Fruit fly (Drosophila melanogaster): ENCODE data around the gene atms.
A peak's percentile ranks its signal among the peaks of the same experiment; 100 is the strongest.

The atms gene

DNA sequence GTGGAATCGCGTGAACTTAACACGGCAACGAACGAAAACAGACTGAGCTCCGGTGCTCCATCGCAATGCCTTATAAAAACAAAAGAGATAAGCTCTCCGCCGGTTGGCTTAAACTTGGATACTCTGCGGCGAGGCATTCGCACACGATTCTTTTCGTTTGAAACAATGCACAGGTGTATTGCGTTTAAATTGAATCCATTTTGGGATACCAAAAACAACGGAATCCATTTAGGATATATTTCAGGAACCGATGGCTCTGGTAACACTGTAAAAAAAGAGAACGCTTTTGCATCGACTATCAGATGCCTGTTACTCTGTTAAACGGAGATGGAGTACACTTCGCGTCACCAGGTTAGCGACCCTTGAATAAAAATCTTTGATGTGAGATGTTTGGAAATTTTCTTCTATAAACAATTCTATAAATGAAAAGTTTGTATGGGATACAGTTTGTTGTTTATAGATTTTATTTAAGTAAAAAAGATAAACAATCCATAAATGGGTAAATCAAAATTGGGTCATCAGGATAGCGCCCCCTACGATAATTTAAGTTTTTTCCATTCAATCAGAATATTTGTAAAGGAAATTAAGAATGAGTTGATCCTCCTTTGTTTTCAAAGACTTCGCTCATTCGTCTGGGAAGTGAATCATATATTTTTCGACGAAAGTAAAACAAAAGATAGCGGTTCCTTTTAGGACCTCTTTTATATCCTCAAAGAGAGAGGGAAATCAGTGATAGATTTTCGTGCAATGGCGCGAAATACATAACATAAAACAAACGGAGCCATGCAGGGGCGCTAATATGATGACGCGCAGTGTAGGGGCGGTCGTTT is 17.8 kb upstream of the atms start, which contains the start of gene Nep2 (continued):
- TF ChIP-seq tx (GFP tag; optimal IDR thresholded peaks at IDR 0.05), result no peak
- TF ChIP-seq jing (GFP tag; optimal IDR thresholded peaks at IDR 0.05), result no peak
- no peak for TF ChIP-seq CG10274 (GFP tag; optimal IDR thresholded peaks at IDR 0.05)
- no peak for TF ChIP-seq Eip74EF (GFP tag; optimal IDR thresholded peaks at IDR 0.05)
- no peak for TF ChIP-seq mam (GFP tag; optimal IDR thresholded peaks at IDR 0.05)
- no peak for TF ChIP-seq br (optimal IDR thresholded peaks at IDR 0.05)
- TF ChIP-seq HLH54F (GFP tag; optimal IDR thresholded peaks at IDR 0.05), result peak; percentile 14
- TF ChIP-seq en (GFP tag; optimal IDR thresholded peaks at IDR 0.05), result no peak
- no peak for TF ChIP-seq CG15269 (tag; optimal IDR thresholded peaks at IDR 0.05)
- TF ChIP-seq CG17361 (GFP tag; IDR thresholded peaks at IDR 0.05), result peak; percentile 77
- no peak for TF ChIP-seq CG3065 (GFP tag; optimal IDR thresholded peaks at IDR 0.05)
- TF ChIP-seq unpg (GFP tag; optimal IDR thresholded peaks at IDR 0.05), result no peak
- no peak for TF ChIP-seq CG3407 (GFP tag; optimal IDR thresholded peaks at IDR 0.05)
- peak; percentile 16 for TF ChIP-seq grau (tag; optimal IDR thresholded peaks at IDR 0.05)
- no peak for TF ChIP-seq gsb (GFP tag; IDR thresholded peaks at IDR 0.05)
- no peak for TF ChIP-seq BEAF-32 (GFP tag; optimal IDR thresholded peaks at IDR 0.05)
- no peak for TF ChIP-seq CG4328 (GFP tag; optimal IDR thresholded peaks at IDR 0.05)
- TF ChIP-seq Stat92E (GFP tag; optimal IDR thresholded peaks at IDR 0.05), result no peak
- TF ChIP-seq CG6272 (GFP tag; IDR thresholded peaks at IDR 0.05), result no peak
- no peak for TF ChIP-seq Dll (GFP tag; IDR thresholded peaks at IDR 0.05; ENCODE audit: partially characterized antibody)
- no peak for TF ChIP-seq Ssrp (tag; optimal IDR thresholded peaks at IDR 0.05)
- peak; percentile 70; the same call in 1 of the 2 replicates for TF ChIP-seq ato (GFP tag; IDR thresholded peaks at IDR 0.05; ENCODE audit: partially characterized antibody)
- TF ChIP-seq Xrp1 (GFP tag; IDR thresholded peaks at IDR 0.05), result no peak
- peak; percentile 7 for TF ChIP-seq D19A (tag; optimal IDR thresholded peaks at IDR 0.05)
- TF ChIP-seq CG7928 (GFP tag; optimal IDR thresholded peaks at IDR 0.05), result no peak
- TF ChIP-seq CG3995 (GFP tag; optimal IDR thresholded peaks at IDR 0.05), result no peak

DNA sequence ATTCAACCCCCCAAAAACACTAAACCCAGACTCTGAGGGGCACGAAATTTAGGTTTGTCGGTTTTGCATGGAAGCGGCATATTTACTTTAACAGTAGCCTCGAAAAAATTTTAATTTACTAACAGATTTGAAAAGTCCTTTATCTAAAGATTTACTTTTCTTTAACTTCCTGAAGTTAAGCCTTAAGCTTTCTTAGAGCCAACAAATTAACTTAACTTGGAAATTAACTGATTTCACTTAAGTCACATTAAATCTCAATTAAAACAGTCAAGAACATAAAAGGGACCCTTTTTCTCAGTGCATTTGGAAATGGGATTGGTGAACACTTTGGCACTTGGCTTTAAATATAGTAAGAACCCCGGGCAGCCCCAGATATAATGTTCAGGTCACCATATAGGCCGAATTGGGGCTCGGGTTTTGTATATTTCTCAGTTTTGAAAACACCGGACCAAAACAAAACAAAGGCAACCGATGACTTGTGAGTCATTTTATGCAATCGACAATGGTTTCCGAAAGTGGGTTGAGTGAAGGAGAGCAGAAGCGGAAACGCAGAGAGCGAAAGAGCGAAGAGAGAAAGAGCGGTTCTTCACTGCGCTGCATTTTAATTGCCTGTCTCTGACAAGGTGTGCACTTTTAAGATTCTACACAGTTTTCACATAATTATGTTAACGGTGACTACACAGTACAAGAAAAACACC is 11.2 kb upstream of the atms start:
- TF ChIP-seq tio (GFP tag; optimal IDR thresholded peaks at IDR 0.05) (peak; percentile 7), CG30403 (GFP tag; optimal IDR thresholded peaks at IDR 0.05) (peak; percentile 12), lbe (GFP tag; optimal IDR thresholded peaks at IDR 0.05) (no peak), zf30C (GFP tag; optimal IDR thresholded peaks at IDR 0.05) (peak; percentile 35), D19A (tag; optimal IDR thresholded peaks at IDR 0.05) (peak; percentile 30), gem (tag; optimal IDR thresholded peaks at IDR 0.05) (peak; percentile 36), sisA (GFP tag; IDR thresholded peaks at IDR 0.05) (no peak), Pdp1 (GFP tag; optimal IDR thresholded peaks at IDR 0.05) (peak in 1 of 2 experiments; percentile 91), CG8388 (GFP tag; optimal IDR thresholded peaks at IDR 0.05) (peak; percentile 11), phol (tag; optimal IDR thresholded peaks at IDR 0.05) (peak; percentile 40), dmrt11E (tag; optimal IDR thresholded peaks at IDR 0.05) (peak; percentile 20), CG7839 (tag; optimal IDR thresholded peaks at IDR 0.05) (peak; percentile 16), CG17359 (tag; optimal IDR thresholded peaks at IDR 0.05) (no peak), CG10462 (GFP tag; optimal IDR thresholded peaks at IDR 0.05) (peak; percentile 1), CG18262 (tag; optimal IDR thresholded peaks at IDR 0.05) (peak; percentile 42), CG2678 (tag; optimal IDR thresholded peaks at IDR 0.05) (peak; percentile 21), fd96Cb (tag; optimal IDR thresholded peaks at IDR 0.05) (peak; percentile 15), MTF-1 (GFP tag; optimal IDR thresholded peaks at IDR 0.05; ENCODE audit: borderline replicate concordance) (no peak), Asciz (GFP tag; optimal IDR thresholded peaks at IDR 0.05) (peak; percentile 11), CG2712 (tag; optimal IDR thresholded peaks at IDR 0.05) (peak; percentile 46), yki (optimal IDR thresholded peaks at IDR 0.05) (peak; percentile 78), Blimp-1 (GFP tag; optimal IDR thresholded peaks at IDR 0.05) (peak; percentile 2)
